Worm (Caenorhabditis elegans): ENCODE results near the gene T09E8.4.

T09E8.4 gene

ce11 chrV:13173718-13174117 lies 10.3 kb downstream of the T09E8.4 start:
- TF ChIP-seq ces-1 (GFP tag; optimal IDR thresholded peaks at IDR 0.05) (no peak), drap-1 (GFP tag; optimal IDR thresholded peaks at IDR 0.05) (no peak), mls-2 (tag; optimal IDR thresholded peaks at IDR 0.05) (no peak), blmp-1 (tag; optimal IDR thresholded peaks at IDR 0.05) (peak; percentile 20), unc-39 (tag; optimal IDR thresholded peaks at IDR 0.05) (no peak)

ce11 chrV:13170497-13170896 lies 13.5 kb downstream of the T09E8.4 start:
- TF ChIP-seq ces-1 (GFP tag; optimal IDR thresholded peaks at IDR 0.05) (peak; percentile 82), bed-3 (GFP tag; optimal IDR thresholded peaks at IDR 0.05) (no peak)

- TF ChIP-seq nhr-12 (tag; optimal IDR thresholded peaks at IDR 0.05) = no peak
- no peak for TF ChIP-seq nhr-237 (tag; optimal IDR thresholded peaks at IDR 0.05)
- TF ChIP-seq cnd-1 (tag; optimal IDR thresholded peaks at IDR 0.05) = no peak
- no peak for TF ChIP-seq flh-1 (GFP tag; optimal IDR thresholded peaks at IDR 0.05)
- no peak for TF ChIP-seq lin-13 (tag; optimal IDR thresholded peaks at IDR 0.05)
- no peak for TF ChIP-seq drap-1 (GFP tag; optimal IDR thresholded peaks at IDR 0.05)
- TF ChIP-seq nhr-28 (tag; optimal IDR thresholded peaks at IDR 0.05) = no peak
- TF ChIP-seq mls-2 (tag; optimal IDR thresholded peaks at IDR 0.05) = no peak
- TF ChIP-seq mep-1 (tag; optimal IDR thresholded peaks at IDR 0.05) = no peak
- no peak for TF ChIP-seq ces-1 (GFP tag; optimal IDR thresholded peaks at IDR 0.05)
- no peak for TF ChIP-seq lin-32 (GFP tag; optimal IDR thresholded peaks at IDR 0.05)
- TF ChIP-seq hlh-1 (tag; optimal IDR thresholded peaks at IDR 0.05) = no peak
- no peak for TF ChIP-seq unc-39 (tag; optimal IDR thresholded peaks at IDR 0.05)
- no peak for TF ChIP-seq ceh-43 (GFP tag; optimal IDR thresholded peaks at IDR 0.05)
- no peak for TF ChIP-seq zip-8 (tag; optimal IDR thresholded peaks at IDR 0.05)
- no peak for TF ChIP-seq sem-2 (GFP tag; optimal IDR thresholded peaks at IDR 0.05)
These were observed 17.5 kb downstream of the T09E8.4 start for ce11 chrV:13166582-13166981.

ce11 chrV:13165244-13165643 lies 18.8 kb downstream of the T09E8.4 start:
- TF ChIP-seq ztf-11 (tag; optimal IDR thresholded peaks at IDR 0.05) (no peak), ceh-39 (tag; optimal IDR thresholded peaks at IDR 0.05) (no peak), lin-13 (tag; optimal IDR thresholded peaks at IDR 0.05) (no peak), nhr-28 (tag; optimal IDR thresholded peaks at IDR 0.05) (no peak), nhr-2 (tag; optimal IDR thresholded peaks at IDR 0.05) (no peak), ces-1 (GFP tag; optimal IDR thresholded peaks at IDR 0.05) (peak; percentile 97), tbx-8 (GFP tag; optimal IDR thresholded peaks at IDR 0.05) (no peak), mls-2 (tag; optimal IDR thresholded peaks at IDR 0.05) (no peak), ham-2 (GFP tag; optimal IDR thresholded peaks at IDR 0.05) (no peak)

ce11 chrV:13163841-13164240 lies 20.2 kb downstream of the T09E8.4 start:
- TF ChIP-seq flh-1 (GFP tag; optimal IDR thresholded peaks at IDR 0.05) = no peak
- no peak for TF ChIP-seq nhr-76 (tag; optimal IDR thresholded peaks at IDR 0.05)

ce11 chrV:13162885-13163284 lies 21.2 kb downstream of the T09E8.4 start:
- TF ChIP-seq tbx-8 (GFP tag; optimal IDR thresholded peaks at IDR 0.05) = no peak
- TF ChIP-seq zip-8 (tag; optimal IDR thresholded peaks at IDR 0.05) = no peak
- TF ChIP-seq flh-1 (GFP tag; optimal IDR thresholded peaks at IDR 0.05) = no peak
- TF ChIP-seq drap-1 (GFP tag; optimal IDR thresholded peaks at IDR 0.05) = no peak
- no peak for TF ChIP-seq sptf-1 (tag; optimal IDR thresholded peaks at IDR 0.05)
- no peak for TF ChIP-seq lsy-2 (tag; optimal IDR thresholded peaks at IDR 0.05)
- no peak for TF ChIP-seq ham-2 (GFP tag; optimal IDR thresholded peaks at IDR 0.05)
- no peak for TF ChIP-seq sem-2 (GFP tag; optimal IDR thresholded peaks at IDR 0.05)
- TF ChIP-seq nhr-237 (tag; optimal IDR thresholded peaks at IDR 0.05) = no peak
- no peak for TF ChIP-seq ceh-83 (GFP tag; optimal IDR thresholded peaks at IDR 0.05)
- no peak for TF ChIP-seq pha-4 (tag; optimal IDR thresholded peaks at IDR 0.05)

- no peak for TF ChIP-seq snpc-4 (tag; optimal IDR thresholded peaks at IDR 0.05)
- TF ChIP-seq nhr-2 (tag; optimal IDR thresholded peaks at IDR 0.05) = no peak
- TF ChIP-seq ceh-83 (GFP tag; optimal IDR thresholded peaks at IDR 0.05) = no peak
- TF ChIP-seq ceh-43 (GFP tag; optimal IDR thresholded peaks at IDR 0.05) = no peak
- no peak for TF ChIP-seq ham-2 (GFP tag; optimal IDR thresholded peaks at IDR 0.05)
- peak; percentile 4 for TF ChIP-seq unc-62 (GFP tag; optimal IDR thresholded peaks at IDR 0.05)
- no peak for TF ChIP-seq mab-5 (tag; optimal IDR thresholded peaks at IDR 0.05)
- no peak for TF ChIP-seq sem-2 (GFP tag; optimal IDR thresholded peaks at IDR 0.05)
- no peak for TF ChIP-seq lin-32 (GFP tag; optimal IDR thresholded peaks at IDR 0.05)
These were observed 23.0 kb downstream of the T09E8.4 start for ce11 chrV:13161052-13161451.

Measured in whole organism, mixed stage, embryonic.